Worm (Caenorhabditis elegans) whole organism, late embryonic: ENCODE results near the gene nhr-43.

ENCODE experiments used
- K02D7.2 ChIP-seq: sonication (generic microtip); optimal IDR thresholded peaks from 2 replicates; lab custom pipeline; 2017; ENCODE audit warnings: mild to moderate bottlenecking, missing genetic modification characterization, missing compliant biosample characterization
- K09A11.1 ChIP-seq: sonication (generic microtip); optimal IDR thresholded peaks from 2 replicates; lab custom pipeline; 2017; ENCODE audit warnings: antibody characterized with exemption, mild to moderate bottlenecking, missing genetic modification characterization, missing compliant biosample characterization; ENCODE audit not compliant: insufficient read depth
- Y22D7AL.16 ChIP-seq: sonication (generic microtip); optimal IDR thresholded peaks from 2 replicates; lab custom pipeline; 2016; ENCODE audit warnings: missing genetic modification characterization, missing compliant biosample characterization
- ahr-1 ChIP-seq: sonication (generic microtip); optimal IDR thresholded peaks from 2 replicates; lab custom pipeline; 2016; ENCODE audit warnings: missing genetic modification characterization, missing compliant biosample characterization
- ama-1 ChIP-seq: fragments of 150-350 bp; optimal IDR thresholded peaks from 2 replicates; lab custom pipeline; 2014
- ceh-18 ChIP-seq: sonication (generic microtip); optimal IDR thresholded peaks from 2 replicates; lab custom pipeline; 2016; ENCODE audit warnings: missing genetic modification characterization, missing compliant biosample characterization
- ceh-19 ChIP-seq: fragments of 200-800 bp; sonication (Bioruptor generic); optimal IDR thresholded peaks from 2 replicates; lab custom pipeline; 2018; ENCODE audit warnings: mild to moderate bottlenecking, missing genetic modification characterization, missing compliant biosample characterization
- ceh-2 ChIP-seq: sonication (generic microtip); optimal IDR thresholded peaks from 2 replicates; lab custom pipeline; 2016; ENCODE audit warnings: missing genotype, missing genetic modification characterization, missing compliant biosample characterization
- ceh-22 ChIP-seq: sonication (generic microtip); optimal IDR thresholded peaks from 2 replicates; lab custom pipeline; 2017; ENCODE audit warnings: missing biosample characterization, missing genetic modification characterization
- ceh-24 ChIP-seq: sonication (generic microtip); optimal IDR thresholded peaks from 2 replicates; lab custom pipeline; 2016; ENCODE audit warnings: mild to moderate bottlenecking, missing genetic modification characterization, missing compliant biosample characterization
- ceh-30 ChIP-seq: fragments of 150-350 bp; optimal IDR thresholded peaks from 2 replicates; lab custom pipeline; 2014; ENCODE audit warnings: missing biosample characterization, missing genetic modification characterization
- ceh-31 ChIP-seq: sonication (generic microtip); optimal IDR thresholded peaks from 2 replicates; lab custom pipeline; 2016; ENCODE audit warnings: missing genetic modification characterization, missing compliant biosample characterization
- ceh-34 ChIP-seq: sonication (generic microtip); optimal IDR thresholded peaks from 2 replicates; lab custom pipeline; 2016; ENCODE audit warnings: mild to moderate bottlenecking, missing genetic modification characterization, missing compliant biosample characterization
- ceh-48 ChIP-seq: sonication (generic microtip); optimal IDR thresholded peaks from 2 replicates; lab custom pipeline; 2016; ENCODE audit warnings: missing genetic modification characterization, inconsistent platforms, missing compliant biosample characterization
- ceh-6 ChIP-seq: fragments of 200-800 bp; sonication (Bioruptor generic); optimal IDR thresholded peaks from 2 replicates; lab custom pipeline; 2018; ENCODE audit warnings: mild to moderate bottlenecking, missing genetic modification characterization, missing compliant biosample characterization
- che-1 ChIP-seq: sonication (generic microtip); optimal IDR thresholded peaks from 2 replicates; lab custom pipeline; 2016; ENCODE audit warnings: mild to moderate bottlenecking, missing genetic modification characterization, missing compliant biosample characterization
- dmd-4 ChIP-seq: sonication (generic microtip); optimal IDR thresholded peaks from 2 replicates; lab custom pipeline; 2016; ENCODE audit warnings: borderline replicate concordance, missing genetic modification characterization, missing compliant biosample characterization
- dve-1 ChIP-seq: sonication (generic microtip); optimal IDR thresholded peaks from 2 replicates; lab custom pipeline; 2017; ENCODE audit warnings: antibody characterized with exemption, mild to moderate bottlenecking, missing genetic modification characterization, missing compliant biosample characterization
- elt-2 ChIP-seq: sonication (generic microtip); optimal IDR thresholded peaks from 2 replicates; lab custom pipeline; 2016; ENCODE audit warnings: missing genetic modification reagents, missing genetic modification characterization, missing compliant biosample characterization
- fax-1 ChIP-seq: sonication (generic microtip); optimal IDR thresholded peaks from 2 replicates; lab custom pipeline; 2016; ENCODE audit warnings: missing genotype, missing genetic modification characterization, missing compliant biosample characterization
- fkh-10 ChIP-seq: fragments of 150-350 bp; optimal IDR thresholded peaks from 2 replicates; lab custom pipeline; 2014; ENCODE audit warnings: missing biosample characterization, missing genetic modification reagents, missing genetic modification characterization
- gmeb-2 ChIP-seq: sonication (generic microtip); optimal IDR thresholded peaks from 2 replicates; lab custom pipeline; 2016; ENCODE audit warnings: missing genetic modification characterization, inconsistent platforms, missing compliant biosample characterization
- hlh-15 ChIP-seq: sonication (generic microtip); optimal IDR thresholded peaks from 2 replicates; lab custom pipeline; 2016; ENCODE audit warnings: missing genetic modification characterization, missing compliant biosample characterization
- hlh-30 ChIP-seq: sonication (generic microtip); optimal IDR thresholded peaks from 2 replicates; lab custom pipeline; 2017; ENCODE audit warnings: antibody characterized with exemption, missing genetic modification characterization, missing compliant biosample characterization; ENCODE audit not compliant: insufficient read depth
- hlh-8 ChIP-seq: sonication (generic microtip); optimal IDR thresholded peaks from 2 replicates; lab custom pipeline; 2016; ENCODE audit warnings: missing genotype, missing genetic modification characterization, missing compliant biosample characterization
- lin-11 ChIP-seq: fragments of 200-800 bp; sonication (Bioruptor generic); optimal IDR thresholded peaks from 2 replicates; lab custom pipeline; 2018; ENCODE audit warnings: mild to moderate bottlenecking, missing genetic modification characterization, missing compliant biosample characterization
- madf-2 ChIP-seq: sonication (generic microtip); optimal IDR thresholded peaks from 2 replicates; lab custom pipeline; 2017; ENCODE audit warnings: missing genetic modification characterization, missing compliant biosample characterization
- nfya-1 ChIP-seq: sonication (generic microtip); optimal IDR thresholded peaks from 2 replicates; lab custom pipeline; 2017; ENCODE audit warnings: missing genetic modification characterization, mild to moderate bottlenecking, missing compliant biosample characterization, antibody characterized with exemption, moderate library complexity
- nhr-11 ChIP-seq: fragments of 150-350 bp; optimal IDR thresholded peaks from 2 replicates; lab custom pipeline; 2014; ENCODE audit warnings: missing biosample characterization, missing genetic modification characterization
- nhr-232 ChIP-seq: sonication (generic microtip); optimal IDR thresholded peaks from 2 replicates; lab custom pipeline; 2016; ENCODE audit warnings: missing genetic modification characterization, missing compliant biosample characterization
- npax-4 ChIP-seq: sonication (generic microtip); optimal IDR thresholded peaks from 2 replicates; lab custom pipeline; 2016; ENCODE audit warnings: missing genetic modification characterization, missing compliant biosample characterization
- odd-2 ChIP-seq: sonication (generic microtip); optimal IDR thresholded peaks from 2 replicates; lab custom pipeline; 2017; ENCODE audit warnings: antibody characterized with exemption, mild to moderate bottlenecking, missing genetic modification characterization, missing compliant biosample characterization
- pax-1 ChIP-seq: fragments of 150-350 bp; optimal IDR thresholded peaks from 2 replicates; lab custom pipeline; 2014; ENCODE audit warnings: missing biosample characterization, missing genetic modification characterization
- pha-2 ChIP-seq: sonication (generic microtip); optimal IDR thresholded peaks from 2 replicates; lab custom pipeline; 2017; ENCODE audit warnings: mild to moderate bottlenecking, missing genetic modification characterization, missing compliant biosample characterization
- pha-4 ChIP-seq: fragments of 150-350 bp; optimal IDR thresholded peaks from 2 replicates; lab custom pipeline; 2018; ENCODE audit warnings: missing biosample characterization, missing genetic modification reagents, missing genetic modification characterization
- pqm-1 ChIP-seq: sonication (generic microtip); optimal IDR thresholded peaks from 2 replicates; lab custom pipeline; 2016; ENCODE audit warnings: missing genetic modification characterization, missing compliant biosample characterization
- pros-1 ChIP-seq: fragments of 150-350 bp; optimal IDR thresholded peaks from 2 replicates; lab custom pipeline; 2014; ENCODE audit warnings: missing biosample characterization, missing genetic modification reagents, missing genetic modification characterization
- ref-2 ChIP-seq: sonication (generic microtip); optimal IDR thresholded peaks from 2 replicates; lab custom pipeline; 2016; ENCODE audit warnings: missing genetic modification characterization, missing compliant biosample characterization
- syd-9 ChIP-seq: sonication (generic microtip); optimal IDR thresholded peaks from 2 replicates; lab custom pipeline; 2016; ENCODE audit warnings: mild to moderate bottlenecking, missing genetic modification characterization, moderate library complexity, missing compliant biosample characterization
- tbx-2 ChIP-seq: sonication (generic microtip); optimal IDR thresholded peaks from 2 replicates; lab custom pipeline; 2016; ENCODE audit warnings: missing genetic modification characterization, missing compliant biosample characterization
- ttx-3 ChIP-seq: sonication (generic microtip); optimal IDR thresholded peaks from 2 replicates; lab custom pipeline; 2016; ENCODE audit warnings: missing genetic modification reagents, missing genetic modification characterization, missing compliant biosample characterization
- unc-3 ChIP-seq, 2 experiments: fragments of 200-800 bp in 1 of 2; sonication (Bioruptor generic) in 1 of 2; sonication (generic microtip) in 1 of 2; conservative IDR thresholded peaks in 1 of 2; optimal IDR thresholded peaks in 1 of 2; 2 replicates each; pipeline versions ENCODE4 v1.3.6 to Lab custom; 2016 to 2022; ENCODE audit warnings: missing compliant biosample characterization in 2 of 2, missing genetic modification characterization in 2 of 2, missing genetic modification reagents in 1 of 2
- unc-42 ChIP-seq: sonication (generic microtip); optimal IDR thresholded peaks from 2 replicates; lab custom pipeline; 2016; ENCODE audit warnings: missing genotype, missing genetic modification characterization, missing compliant biosample characterization
- unc-55 ChIP-seq: sonication (generic microtip); optimal IDR thresholded peaks from 2 replicates; lab custom pipeline; 2017; ENCODE audit warnings: missing biosample characterization, missing genetic modification reagents, missing genetic modification characterization
- zip-5 ChIP-seq: sonication (generic microtip); optimal IDR thresholded peaks from 2 replicates; lab custom pipeline; 2016; ENCODE audit warnings: missing genetic modification characterization, missing compliant biosample characterization

nhr-43 gene

ce11 chrIV:11899358-11899757 is at the start of gene nhr-43:
nhr-43 (plus strand) TSS chrIV:11899590.
- TF ChIP-seq madf-2 (tag; lab: Kevin White, UChicago), result no peak

DNA sequence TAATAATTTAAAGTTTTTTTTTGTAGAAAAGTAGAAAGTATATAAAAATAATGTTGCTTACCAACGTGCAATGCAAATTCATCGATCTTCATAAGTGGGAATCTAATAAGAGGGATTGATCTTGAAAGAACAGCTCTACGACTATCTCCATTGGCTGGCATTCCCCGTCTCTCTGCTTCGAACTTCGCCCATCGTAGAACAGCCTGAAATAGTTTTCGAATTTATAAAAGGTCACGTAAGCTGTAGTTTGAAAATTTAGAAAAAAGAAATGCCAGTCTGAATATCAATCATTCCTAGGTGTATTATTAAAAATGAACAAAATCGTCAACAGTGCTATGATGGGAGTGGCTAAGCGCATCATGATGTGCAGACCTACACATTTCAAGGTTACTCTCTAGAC is 47.5 kb upstream of the nhr-43 start, which contains the start of gene F38H4.5:
TSS of gene F38H4.5 (plus strand) at position 301 of the 400 bp plus-strand sequence.
- TF ChIP-seq ama-1, result no peak
- TF ChIP-seq ceh-22 (tag; lab: Kevin White, UChicago), result no peak
- TF ChIP-seq gmeb-2 (tag; lab: Kevin White, UChicago), result no peak
- TF ChIP-seq hlh-8 (tag; lab: Kevin White, UChicago), result no peak
- TF ChIP-seq ttx-3 (tag; lab: Kevin White, UChicago), result no peak
- TF ChIP-seq fkh-10 (GFP tag; lab: Kevin White, UChicago), result no peak
- TF ChIP-seq pha-4 (tag; lab: Kevin White, UChicago), result no peak
- TF ChIP-seq dve-1 (tag; lab: Kevin White, UChicago), result no peak
- TF ChIP-seq K09A11.1, result no peak
- no peak for TF ChIP-seq unc-3 (GFP tag; conservative IDR thresholded peaks at IDR 0.05; lab: Robert Waterston, UW)
- TF ChIP-seq unc-3 (tag; optimal IDR thresholded peaks at IDR 0.05; lab: Kevin White, UChicago), result no peak

- TF ChIP-seq unc-55 (no peak), syd-9 (no peak), gmeb-2 (tag; lab: Kevin White, UChicago) (no peak), K02D7.2 (tag; lab: Kevin White, UChicago) (no peak), nhr-232 (tag; lab: Kevin White, UChicago) (no peak), hlh-15 (tag; lab: Kevin White, UChicago) (no peak), nhr-11 (tag; lab: Kevin White, UChicago) (no peak), ceh-6 (GFP tag; lab: Kevin White, UChicago) (no peak), nfya-1 (peak; percentile 22), ceh-19 (GFP tag; lab: Kevin White, UChicago) (no peak), ref-2 (tag; lab: Kevin White, UChicago) (no peak), lin-11 (tag; lab: Kevin White, UChicago) (no peak), unc-42 (tag; lab: Kevin White, UChicago) (peak; percentile 59), ceh-2 (tag; lab: Kevin White, UChicago) (no peak), pha-4 (tag; lab: Kevin White, UChicago) (no peak), ceh-31 (tag; lab: Kevin White, UChicago) (peak; percentile 62), ceh-18 (tag; lab: Kevin White, UChicago) (no peak), ceh-48 (tag; lab: Kevin White, UChicago) (no peak), dmd-4 (tag; lab: Kevin White, UChicago) (no peak), Y22D7AL.16 (no peak), pha-2 (tag; lab: Kevin White, UChicago) (no peak), hlh-30 (peak; percentile 66), pax-1 (no peak), unc-3 (GFP tag; conservative IDR thresholded peaks at IDR 0.05; lab: Robert Waterston, UW) (no peak), unc-3 (tag; optimal IDR thresholded peaks at IDR 0.05; lab: Kevin White, UChicago) (no peak), npax-4 (tag; lab: Kevin White, UChicago) (no peak), ceh-30 (tag; lab: Kevin White, UChicago) (no peak), ceh-22 (tag; lab: Kevin White, UChicago) (no peak), zip-5 (no peak), pros-1 (tag; lab: Kevin White, UChicago) (no peak), elt-2 (tag; lab: Kevin White, UChicago) (no peak), odd-2 (no peak), madf-2 (tag; lab: Kevin White, UChicago) (no peak), fax-1 (no peak), fkh-10 (GFP tag; lab: Kevin White, UChicago) (no peak), ahr-1 (no peak), tbx-2 (tag; lab: Kevin White, UChicago) (peak; percentile 41), che-1 (no peak), pqm-1 (tag; lab: Kevin White, UChicago) (no peak), ceh-24 (tag; lab: Kevin White, UChicago) (no peak), ceh-34 (tag; lab: Kevin White, UChicago) (peak; percentile 54)
Observed at ce11 chrIV:11854777-11855176, 44.6 kb upstream of the nhr-43 start, which contains the start of gene tag-30. tag-30 (minus strand) TSS chrIV:11855159.
